Worm (Caenorhabditis elegans) whole organism, young adult: Measurements from ENCODE around the gene F15A8.1.

ENCODE experiments used
- B0035.1 ChIP-seq: sonication (generic microtip); optimal IDR thresholded peaks from 2 replicates; lab custom pipeline; 2016; ENCODE audit warnings: missing genetic modification characterization, mild to moderate bottlenecking, missing compliant biosample characterization, missing genotype, missing genetic modification reagents
- C17E4.6 ChIP-seq: fragments of 200-800 bp; sonication (Bioruptor generic); IDR thresholded peaks from 2 replicates; pipeline ENCODE4 v1.3.6; 2022; ENCODE audit warnings: missing genetic modification reagents, missing genetic modification characterization, missing compliant biosample characterization
- F22D6.2 ChIP-seq: sonication (generic microtip); optimal IDR thresholded peaks from 2 replicates; lab custom pipeline; 2016; ENCODE audit warnings: mild to moderate bottlenecking, missing genetic modification characterization, missing compliant biosample characterization
- F37B4.10 ChIP-seq: fragments of 200-800 bp; sonication (Bioruptor generic); IDR thresholded peaks from 2 replicates; pipeline ENCODE4 v1.3.6; 2022; ENCODE audit warnings: missing genetic modification characterization, missing compliant biosample characterization
- F55B11.4 ChIP-seq: sonication (generic microtip); optimal IDR thresholded peaks from 2 replicates; lab custom pipeline; 2016; ENCODE audit warnings: missing compliant biosample characterization, missing genetic modification characterization, borderline replicate concordance; ENCODE audit not compliant: insufficient read depth
- K11D2.4 ChIP-seq: fragments of 200-800 bp; sonication (Bioruptor generic); IDR thresholded peaks from 2 replicates; pipeline ENCODE4 v1.3.6; 2022; ENCODE audit warnings: missing genetic modification reagents, missing genetic modification characterization, missing compliant biosample characterization
- Y53G8AR.9 ChIP-seq: fragments of 200-800 bp; sonication (Bioruptor generic); conservative IDR thresholded peaks from 2 replicates; pipeline ENCODE4 v1.3.6; 2022; ENCODE audit warnings: missing genetic modification reagents, missing genetic modification characterization, missing compliant biosample characterization
- Y56A3A.18 ChIP-seq: fragments of 200-800 bp; sonication (Bioruptor generic); IDR thresholded peaks from 2 replicates; pipeline ENCODE4 v1.3.6; 2022; ENCODE audit warnings: missing genetic modification reagents, missing genetic modification characterization, missing compliant biosample characterization
- Y67H2A.10 ChIP-seq: fragments of 200-800 bp; sonication (Bioruptor generic); conservative IDR thresholded peaks from 2 replicates; pipeline ENCODE4 v1.3.6; 2022; ENCODE audit warnings: missing genetic modification reagents, missing genetic modification characterization, missing compliant biosample characterization
- Y79H2A.3 ChIP-seq: fragments of 200-800 bp; sonication (Bioruptor generic); conservative IDR thresholded peaks from 2 replicates; pipeline ENCODE4 v1.3.6; 2022; ENCODE audit warnings: missing genetic modification reagents, missing genetic modification characterization, missing compliant biosample characterization
- ama-1 ChIP-seq, 3 experiments: fragments of 150-350 bp in 1 of 3; sonication (generic microtip) in 2 of 3; optimal IDR thresholded peaks; 2 replicates each; lab custom pipeline; 2014 to 2018; ENCODE audit warnings: missing biosample characterization in 2 of 3, missing genetic modification characterization in 2 of 3, missing genetic modification reagents in 2 of 3
- aptf-3 ChIP-seq: fragments of 200-800 bp; sonication (Bioruptor generic); IDR thresholded peaks from 2 replicates; pipeline ENCODE4 v1.3.6; 2022; ENCODE audit warnings: missing genetic modification characterization, missing compliant biosample characterization
- attf-5 ChIP-seq: fragments of 200-800 bp; sonication (Bioruptor generic); optimal IDR thresholded peaks from 2 replicates; lab custom pipeline; 2018; ENCODE audit warnings: mild to moderate bottlenecking, missing genetic modification characterization, missing compliant biosample characterization
- bed-1 ChIP-seq: fragments of 200-800 bp; sonication (Bioruptor generic); IDR thresholded peaks from 2 replicates; pipeline ENCODE4 v1.3.6; 2022; ENCODE audit warnings: missing genetic modification reagents, missing genetic modification characterization, missing compliant biosample characterization
- ccch-3 ChIP-seq: fragments of 200-800 bp; sonication (Bioruptor generic); optimal IDR thresholded peaks from 2 replicates; lab custom pipeline; 2018; ENCODE audit warnings: mild to moderate bottlenecking, missing genetic modification characterization, missing compliant biosample characterization
- cebp-1 ChIP-seq, 2 experiments: fragments of 200-800 bp in 1 of 2; sonication (Bioruptor generic) in 1 of 2; sonication (generic microtip) in 1 of 2; IDR thresholded peaks in 1 of 2; optimal IDR thresholded peaks in 1 of 2; 2 replicates each; pipeline versions ENCODE4 v1.3.6 to Lab custom; 2017 to 2022; ENCODE audit warnings: missing compliant biosample characterization in 2 of 2, missing genetic modification characterization in 2 of 2, mild to moderate bottlenecking in 1 of 2, missing genetic modification reagents in 1 of 2, moderate library complexity in 1 of 2
- ceh-58 ChIP-seq: fragments of 200-800 bp; sonication (Bioruptor generic); IDR thresholded peaks from 2 replicates; pipeline ENCODE4 v1.3.6; 2022; ENCODE audit warnings: missing genetic modification characterization, missing compliant biosample characterization
- chd-7 ChIP-seq: sonication (generic microtip); optimal IDR thresholded peaks from 2 replicates; lab custom pipeline; 2016; ENCODE audit warnings: mild to moderate bottlenecking, missing genetic modification characterization, moderate library complexity, missing compliant biosample characterization
- egl-44 ChIP-seq: fragments of 200-800 bp; sonication (Bioruptor generic); IDR thresholded peaks from 2 replicates; pipeline ENCODE4 v1.3.6; 2022; ENCODE audit warnings: missing genetic modification reagents, missing genetic modification characterization, missing compliant biosample characterization
- ets-4 ChIP-seq: fragments of 200-800 bp; sonication (Bioruptor generic); optimal IDR thresholded peaks from 2 replicates; lab custom pipeline; 2018; ENCODE audit warnings: mild to moderate bottlenecking, missing genetic modification characterization, missing compliant biosample characterization
- him-1 ChIP-seq: sonication (generic microtip); optimal IDR thresholded peaks from 2 replicates; lab custom pipeline; 2016; ENCODE audit warnings: missing genotype, missing genetic modification reagents, missing genetic modification characterization, missing compliant biosample characterization
- hsf-1 ChIP-seq: fragments of 200-800 bp; sonication (Bioruptor generic); IDR thresholded peaks from 2 replicates; pipeline ENCODE4 v1.3.6; 2022; ENCODE audit warnings: missing genetic modification reagents, missing genetic modification characterization, missing compliant biosample characterization
- lag-1 ChIP-seq: fragments of 200-800 bp; sonication (Bioruptor generic); IDR thresholded peaks from 2 replicates; pipeline ENCODE4 v1.3.6; 2022; ENCODE audit warnings: missing genetic modification reagents, missing genetic modification characterization, missing compliant biosample characterization
- lin-40 ChIP-seq: sonication (generic microtip); optimal IDR thresholded peaks from 2 replicates; lab custom pipeline; 2016; ENCODE audit warnings: missing genetic modification characterization, mild to moderate bottlenecking, missing compliant biosample characterization, missing genotype, missing genetic modification reagents
- lsl-1 ChIP-seq: fragments of 200-800 bp; sonication (Bioruptor generic); optimal IDR thresholded peaks from 2 replicates; lab custom pipeline; 2018; ENCODE audit warnings: mild to moderate bottlenecking, missing genetic modification characterization, moderate library complexity, missing compliant biosample characterization
- madf-3 ChIP-seq: fragments of 200-800 bp; sonication (Bioruptor generic); IDR thresholded peaks from 2 replicates; pipeline ENCODE4 v1.3.6; 2022; ENCODE audit warnings: missing genetic modification reagents, missing genetic modification characterization, missing compliant biosample characterization
- madf-6 ChIP-seq: fragments of 200-800 bp; sonication (Bioruptor generic); IDR thresholded peaks from 2 replicates; pipeline ENCODE4 v1.3.6; 2022; ENCODE audit warnings: missing genetic modification reagents, missing genetic modification characterization, missing compliant biosample characterization
- madf-8 ChIP-seq: fragments of 200-800 bp; sonication (Bioruptor generic); conservative IDR thresholded peaks from 2 replicates; pipeline ENCODE4 v1.3.6; 2022; ENCODE audit warnings: missing genetic modification reagents, missing genetic modification characterization, missing compliant biosample characterization
- nfya-1 ChIP-seq: sonication (generic microtip); optimal IDR thresholded peaks from 2 replicates; lab custom pipeline; 2017; ENCODE audit warnings: antibody characterized with exemption, missing compliant biosample characterization, missing genetic modification characterization, borderline replicate concordance; ENCODE audit not compliant: insufficient read depth
- nfyb-1 ChIP-seq: fragments of 200-800 bp; sonication (Bioruptor generic); IDR thresholded peaks from 2 replicates; pipeline ENCODE4 v1.3.6; 2022; ENCODE audit warnings: missing genetic modification reagents, missing genetic modification characterization, missing compliant biosample characterization
- nhr-179 ChIP-seq: sonication (generic microtip); optimal IDR thresholded peaks from 2 replicates; lab custom pipeline; 2016; ENCODE audit warnings: mild to moderate bottlenecking, missing genetic modification characterization, missing compliant biosample characterization
- nhr-80 ChIP-seq: sonication (generic microtip); optimal IDR thresholded peaks from 2 replicates; lab custom pipeline; 2016; ENCODE audit warnings: missing genetic modification characterization, missing compliant biosample characterization
- rcor-1 ChIP-seq: fragments of 200-800 bp; sonication (Bioruptor generic); IDR thresholded peaks from 2 replicates; pipeline ENCODE4 v1.3.6; 2022; ENCODE audit warnings: missing genetic modification reagents, missing genetic modification characterization, missing compliant biosample characterization
- snpc-3.4 ChIP-seq: sonication (generic microtip); optimal IDR thresholded peaks from 2 replicates; lab custom pipeline; 2017; ENCODE audit warnings: missing genetic modification characterization, mild to moderate bottlenecking, missing compliant biosample characterization, antibody characterized with exemption, moderate library complexity, missing genotype, missing genetic modification reagents
- unc-130 ChIP-seq: sonication (generic microtip); optimal IDR thresholded peaks from 2 replicates; lab custom pipeline; 2016; ENCODE audit warnings: missing genetic modification reagents, missing genetic modification characterization, missing compliant biosample characterization
- zfh-2 ChIP-seq: fragments of 200-800 bp; sonication (Bioruptor generic); conservative IDR thresholded peaks from 2 replicates; pipeline ENCODE4 v1.3.6; 2022; ENCODE audit warnings: missing genetic modification reagents, missing genetic modification characterization, missing compliant biosample characterization
- ztf-26 ChIP-seq: sonication (generic microtip); optimal IDR thresholded peaks from 2 replicates; lab custom pipeline; 2017; ENCODE audit warnings: missing genetic modification characterization, missing compliant biosample characterization
- ztf-28 ChIP-seq: fragments of 200-800 bp; sonication (Bioruptor generic); IDR thresholded peaks from 2 replicates; pipeline ENCODE4 v1.3.6; 2022; ENCODE audit warnings: missing genetic modification reagents, missing genetic modification characterization, missing compliant biosample characterization

F15A8.1 gene

DNA sequence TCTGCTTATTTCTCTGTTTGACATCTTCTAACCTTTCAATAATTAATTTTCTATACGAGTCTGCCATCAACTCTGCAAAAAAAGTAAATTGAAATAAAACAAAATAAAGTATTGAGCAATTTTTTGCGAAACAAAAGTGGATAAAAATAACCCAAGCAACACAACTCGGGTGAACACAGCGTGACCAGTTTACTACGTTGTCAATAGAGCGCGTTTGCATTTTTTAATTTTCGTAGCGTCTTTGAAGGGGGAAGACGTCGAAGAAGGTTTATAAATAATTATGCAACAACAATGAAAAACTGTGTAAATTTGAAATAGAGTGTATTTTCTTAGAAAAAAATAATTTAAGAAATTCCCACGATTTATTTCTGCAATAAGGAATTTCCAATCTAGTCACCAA, 21.6 kb downstream of the F15A8.1 start, which contains the start of gene atg-16.1 (continued):
- TF ChIP-seq hsf-1 (GFP tag; lab: Robert Waterston, UW) (no peak), chd-7 (tag; lab: Kevin White, UChicago) (no peak), bed-1 (GFP tag; lab: Robert Waterston, UW) (no peak), Y56A3A.18 (GFP tag; lab: Robert Waterston, UW) (no peak), egl-44 (no peak), C17E4.6 (no peak), ccch-3 (GFP tag; lab: Kevin White, UChicago) (no peak), aptf-3 (GFP tag; lab: Robert Waterston, UW) (no peak), lsl-1 (no peak), Y79H2A.3 (GFP tag; lab: Robert Waterston, UW) (no peak), lag-1 (GFP tag; lab: Robert Waterston, UW) (no peak)

ce11 chrX:4464367-4464766, 23.6 kb downstream of the F15A8.1 start:
- TF ChIP-seq lin-40 (tag; lab: Kevin White, UChicago) (no peak), Y67H2A.10 (no peak), rcor-1 (GFP tag; lab: Robert Waterston, UW) (no peak), Y79H2A.3 (GFP tag; lab: Robert Waterston, UW) (no peak), aptf-3 (GFP tag; lab: Robert Waterston, UW) (no peak), C17E4.6 (no peak), madf-6 (GFP tag; lab: Robert Waterston, UW) (no peak), nhr-179 (tag; lab: Kevin White, UChicago) (no peak), zfh-2 (GFP tag; lab: Robert Waterston, UW) (no peak), B0035.1 (tag; lab: Kevin White, UChicago) (no peak), unc-130 (GFP tag; lab: Kevin White, UChicago) (no peak), snpc-3.4 (tag; lab: Kevin White, UChicago) (no peak), Y53G8AR.9 (GFP tag; lab: Robert Waterston, UW) (no peak), him-1 (tag; lab: Kevin White, UChicago) (no peak), F22D6.2 (tag; lab: Kevin White, UChicago) (no peak)

DNA sequence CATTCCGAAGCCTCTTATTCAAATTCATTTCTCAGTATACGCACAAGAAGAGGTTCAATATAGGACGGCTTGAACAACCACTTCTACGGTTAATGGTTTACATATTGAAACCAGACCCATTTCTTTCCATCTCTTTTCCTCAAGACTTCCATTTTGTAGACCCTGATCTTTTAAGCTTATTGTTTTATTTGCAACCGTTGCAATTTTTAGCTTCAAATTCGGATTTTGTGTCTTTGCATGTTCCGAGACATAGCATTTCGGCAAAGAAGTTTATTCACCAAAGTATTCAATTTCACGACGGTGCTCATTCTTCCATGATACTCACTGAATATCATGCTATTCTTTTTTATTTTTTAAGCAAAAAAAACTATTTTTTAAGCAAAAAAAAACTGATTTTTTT, 25.5 kb downstream of the F15A8.1 start, which contains the start of gene nmur-3:
Gene nmur-3 (plus strand): TSS at position 301 of the 400 bp plus-strand sequence.
- no peak for TF ChIP-seq F55B11.4 (tag; lab: Kevin White, UChicago)
- no peak for TF ChIP-seq nfyb-1
- no peak for TF ChIP-seq K11D2.4 (GFP tag; lab: Robert Waterston, UW)
- TF ChIP-seq cebp-1 (GFP tag; IDR thresholded peaks at IDR 0.05; lab: Robert Waterston, UW): no peak
- no peak for TF ChIP-seq cebp-1 (tag; optimal IDR thresholded peaks at IDR 0.05; lab: Kevin White, UChicago)
- TF ChIP-seq F37B4.10: no peak
- no peak for TF ChIP-seq snpc-3.4 (tag; lab: Kevin White, UChicago)
- no peak for TF ChIP-seq ceh-58 (GFP tag; lab: Robert Waterston, UW)
- no peak for TF ChIP-seq ccch-3 (GFP tag; lab: Kevin White, UChicago)
- no peak for TF ChIP-seq nfya-1 (tag; lab: Kevin White, UChicago)
- no peak for TF ChIP-seq nhr-80 (tag; lab: Kevin White, UChicago)
- no peak for TF ChIP-seq B0035.1 (tag; lab: Kevin White, UChicago)
- no peak for TF ChIP-seq attf-5 (GFP tag; lab: Kevin White, UChicago)
- TF ChIP-seq C17E4.6: no peak
- no peak for TF ChIP-seq ztf-26 (tag; lab: Kevin White, UChicago)
- no peak for TF ChIP-seq ama-1 (optimal IDR thresholded peaks at IDR 0.05; lab: Kevin White, UChicago)
- no peak for TF ChIP-seq ama-1 (GFP tag; optimal IDR thresholded peaks at IDR 0.05; lab: Kevin White, UChicago)
- no peak for TF ChIP-seq zfh-2 (GFP tag; lab: Robert Waterston, UW)
- TF ChIP-seq ztf-28 (GFP tag; lab: Robert Waterston, UW): no peak
- no peak for TF ChIP-seq madf-3 (GFP tag; lab: Robert Waterston, UW)
- no peak for TF ChIP-seq ets-4 (GFP tag; lab: Kevin White, UChicago)
- no peak for TF ChIP-seq madf-8 (GFP tag; lab: Robert Waterston, UW)
- TF ChIP-seq, all 124 proteins: peak for 0
